Fruit fly (Drosophila melanogaster) whole organism, embryonic: ENCODE data around the gene Sbf.

Experiments
- Ada2b ChIP-seq: fragments of 200-800 bp; sonication (Bioruptor generic); IDR thresholded peaks from 2 replicates; pipeline ENCODE4 v1.3.6; 2022; ENCODE audit warnings: missing biosample characterization, missing genetic modification characterization
- Bdp1 ChIP-seq: fragments of 200-800 bp; sonication (Bioruptor generic); optimal IDR thresholded peaks from 3 replicates; lab custom pipeline; 2016; ENCODE audit warnings: missing biosample characterization, missing genetic modification characterization
- CG10147 ChIP-seq: fragments of 200-800 bp; sonication (Bioruptor generic); optimal IDR thresholded peaks from 2 replicates; lab custom pipeline; 2019; ENCODE audit warnings: missing biosample characterization, mild to moderate bottlenecking, missing genetic modification characterization, moderate library complexity
- CG10431 ChIP-seq: fragments of 200-800 bp; sonication (Bioruptor generic); optimal IDR thresholded peaks from 3 replicates; lab custom pipeline; 2018; ENCODE audit warnings: missing biosample characterization, mild to moderate bottlenecking, missing genetic modification characterization
- CG10959 ChIP-seq: fragments of 200-800 bp; sonication (Bioruptor generic); IDR thresholded peaks from 2 replicates; pipeline ENCODE4 v1.3.6; 2022; ENCODE audit warnings: missing biosample characterization, missing genetic modification characterization
- CG12744 ChIP-seq: fragments of 200-800 bp; sonication (Bioruptor generic); optimal IDR thresholded peaks from 2 replicates; lab custom pipeline; 2016; ENCODE audit warnings: missing biosample characterization, missing genetic modification characterization
- CG15479 ChIP-seq: fragments of 200-800 bp; sonication (Bioruptor generic); optimal IDR thresholded peaks from 3 replicates; lab custom pipeline; 2019; ENCODE audit warnings: missing biosample characterization, mild to moderate bottlenecking, missing genetic modification characterization, moderate library complexity
- CG16779 ChIP-seq: fragments of 200-800 bp; sonication (Bioruptor generic); IDR thresholded peaks from 2 replicates; pipeline ENCODE4 v1.3.6; 2022; ENCODE audit warnings: missing biosample characterization, missing genetic modification characterization
- CG33557 ChIP-seq: fragments of 200-800 bp; sonication (Bioruptor generic); optimal IDR thresholded peaks from 2 replicates; lab custom pipeline; 2019; ENCODE audit warnings: missing biosample characterization, mild to moderate bottlenecking, missing genetic modification characterization, moderate library complexity
- CG4730 ChIP-seq: fragments of 200-800 bp; sonication (Bioruptor generic); IDR thresholded peaks from 2 replicates; pipeline ENCODE4 v1.3.6; 2022; ENCODE audit warnings: missing biosample characterization, missing genetic modification characterization
- CG5953 ChIP-seq: fragments of 200-800 bp; sonication (Bioruptor generic); IDR thresholded peaks from 2 replicates; pipeline ENCODE4 v1.3.6; 2022; ENCODE audit warnings: missing biosample characterization, missing genetic modification characterization
- CG6175 ChIP-seq: fragments of 200-800 bp; sonication (Bioruptor generic); IDR thresholded peaks from 3 replicates; pipeline ENCODE4 v1.3.6; 2022; ENCODE audit warnings: missing biosample characterization, missing genetic modification characterization
- CG6854 ChIP-seq: fragments of 200-800 bp; sonication (Bioruptor generic); optimal IDR thresholded peaks from 3 replicates; lab custom pipeline; 2017; ENCODE audit warnings: missing biosample characterization, mild to moderate bottlenecking, missing genetic modification characterization
- CG7271 ChIP-seq: fragments of 200-800 bp; sonication (Bioruptor generic); optimal IDR thresholded peaks from 2 replicates; lab custom pipeline; 2018; ENCODE audit warnings: missing biosample characterization, mild to moderate bottlenecking, missing genetic modification characterization, moderate library complexity
- CG7786 ChIP-seq: fragments of 200-800 bp; sonication (Bioruptor generic); optimal IDR thresholded peaks from 2 replicates; lab custom pipeline; 2016; ENCODE audit warnings: missing biosample characterization, missing genetic modification characterization
- CG8478 ChIP-seq: fragments of >200 bp; optimal IDR thresholded peaks from 2 replicates; lab custom pipeline; 2018
- CG8765 ChIP-seq: fragments of 200-800 bp; sonication (Bioruptor generic); IDR thresholded peaks from 2 replicates; pipeline ENCODE4 v1.3.6; 2022; ENCODE audit warnings: missing biosample characterization, missing genetic modification characterization
- CkIIα-i1 ChIP-seq: fragments of 200-800 bp; sonication (Bioruptor generic); IDR thresholded peaks from 2 replicates; pipeline ENCODE4 v1.3.6; 2022; ENCODE audit warnings: missing biosample characterization, missing genetic modification characterization
- Doc2 ChIP-seq: fragments of 200-800 bp; sonication (Bioruptor generic); IDR thresholded peaks from 2 replicates; pipeline ENCODE4 v1.3.6; 2022; ENCODE audit warnings: missing biosample characterization, missing genetic modification characterization
- Dp ChIP-seq: fragments of 200-800 bp; sonication (Bioruptor generic); optimal IDR thresholded peaks from 2 replicates; lab custom pipeline; 2018; ENCODE audit warnings: missing biosample characterization, mild to moderate bottlenecking, missing genetic modification characterization, moderate library complexity
- Elba2 ChIP-seq: fragments of 200-800 bp; sonication (Bioruptor generic); optimal IDR thresholded peaks from 3 replicates; lab custom pipeline; 2016; ENCODE audit warnings: missing biosample characterization, missing genetic modification characterization
- H15 ChIP-seq: fragments of 200-800 bp; sonication (Bioruptor generic); IDR thresholded peaks from 3 replicates; pipeline ENCODE4 v1.3.6; 2022; ENCODE audit warnings: missing biosample characterization, missing genetic modification characterization
- HLH4C ChIP-seq: fragments of 200-800 bp; sonication (Bioruptor generic); IDR thresholded peaks from 3 replicates; pipeline ENCODE4 v1.3.6; 2022; ENCODE audit warnings: missing biosample characterization, missing genetic modification characterization; ENCODE audit not compliant: partially characterized antibody
- Opbp ChIP-seq: fragments of 200-800 bp; sonication (Bioruptor generic); IDR thresholded peaks from 3 replicates; pipeline ENCODE4 v1.3.6; 2022; ENCODE audit warnings: missing biosample characterization, missing genetic modification characterization; ENCODE audit not compliant: partially characterized antibody
- amos ChIP-seq: fragments of 200-800 bp; sonication (Bioruptor generic); IDR thresholded peaks from 2 replicates; pipeline ENCODE4 v1.3.6; 2022; ENCODE audit warnings: missing biosample characterization, missing genetic modification characterization; ENCODE audit not compliant: partially characterized antibody
- ash1 ChIP-seq: fragments of 200-800 bp; sonication (Bioruptor generic); optimal IDR thresholded peaks from 2 replicates; lab custom pipeline; 2018; ENCODE audit warnings: missing biosample characterization, mild to moderate bottlenecking, missing genetic modification characterization
- bbx ChIP-seq: fragments of 200-800 bp; sonication (Bioruptor generic); IDR thresholded peaks from 2 replicates; pipeline ENCODE4 v1.3.6; 2022; ENCODE audit warnings: missing biosample characterization, missing genetic modification characterization; ENCODE audit not compliant: partially characterized antibody
- br ChIP-seq: fragments of >200 bp; optimal IDR thresholded peaks from 2 replicates; lab custom pipeline; 2017
- chm ChIP-seq: fragments of 200-800 bp; sonication (Bioruptor generic); IDR thresholded peaks from 2 replicates; pipeline ENCODE4 v1.3.6; 2022; ENCODE audit warnings: missing biosample characterization, missing genetic modification characterization
- corto ChIP-seq: fragments of 200-800 bp; sonication (Bioruptor generic); optimal IDR thresholded peaks from 2 replicates; lab custom pipeline; 2016; ENCODE audit warnings: missing biosample characterization, mild to moderate bottlenecking, missing genetic modification characterization, moderate library complexity
- cwo ChIP-seq: fragments of 200-800 bp; sonication (Bioruptor generic); optimal IDR thresholded peaks from 3 replicates; lab custom pipeline; 2017; ENCODE audit warnings: missing biosample characterization, missing genetic modification characterization, mild to moderate bottlenecking, moderate library complexity, missing genetic modification reagents
- danr ChIP-seq: fragments of 200-800 bp; sonication (Bioruptor generic); IDR thresholded peaks from 2 replicates; pipeline ENCODE4 v1.3.6; 2022; ENCODE audit warnings: missing biosample characterization, missing genetic modification characterization
- eve ChIP-seq, 2 experiments: fragments of >200 bp; optimal IDR thresholded peaks; 2 replicates each; lab custom pipeline; 2017; ENCODE audit warnings: missing biosample characterization in 2 of 2, missing genetic modification characterization in 2 of 2
- ewg ChIP-seq: fragments of 200-800 bp; sonication (Bioruptor generic); optimal IDR thresholded peaks from 3 replicates; lab custom pipeline; 2017; ENCODE audit warnings: mild to moderate bottlenecking, missing biosample characterization, missing genetic modification reagents, missing genetic modification characterization
- grau ChIP-seq: fragments of 200-800 bp; optimal IDR thresholded peaks from 3 replicates; lab custom pipeline; 2019; ENCODE audit warnings: missing biosample characterization, mild to moderate bottlenecking, missing genetic modification characterization, moderate library complexity
- kah ChIP-seq: fragments of 200-800 bp; sonication (Bioruptor generic); optimal IDR thresholded peaks from 2 replicates; lab custom pipeline; 2018; ENCODE audit warnings: missing biosample characterization, mild to moderate bottlenecking, missing genetic modification characterization
- ken ChIP-seq: fragments of 200-800 bp; sonication (Bioruptor generic); IDR thresholded peaks from 3 replicates; pipeline ENCODE4 v1.3.6; 2022; ENCODE audit warnings: missing biosample characterization, missing genetic modification characterization
- lab ChIP-seq: fragments of 200-800 bp; sonication (Bioruptor generic); optimal IDR thresholded peaks from 3 replicates; lab custom pipeline; 2017; ENCODE audit warnings: missing biosample characterization, missing genetic modification characterization, mild to moderate bottlenecking, moderate library complexity, missing genetic modification reagents
- mirr ChIP-seq: fragments of 200-800 bp; sonication (Bioruptor generic); optimal IDR thresholded peaks from 3 replicates; lab custom pipeline; 2018; ENCODE audit warnings: missing biosample characterization, mild to moderate bottlenecking, missing genetic modification characterization
- odd ChIP-seq: fragments of 200-800 bp; sonication (Bioruptor generic); optimal IDR thresholded peaks from 2 replicates; lab custom pipeline; 2017; ENCODE audit warnings: missing biosample characterization, mild to moderate bottlenecking, missing genetic modification characterization
- prd ChIP-seq, 3 experiments: fragments of >200 bp in 2 of 3; fragments of 200-800 bp in 1 of 3; sonication (Bioruptor generic) in 1 of 3; optimal IDR thresholded peaks in 2 of 3; IDR thresholded peaks in 1 of 3; 2 replicates in 2 of 3; 3 replicates in 1 of 3; pipeline versions ENCODE4 v1.3.6 to Lab custom; 2017 to 2022; ENCODE audit warnings: missing biosample characterization in 1 of 3, missing genetic modification characterization in 1 of 3
- sna ChIP-seq: fragments of 200-800 bp; sonication (Bioruptor generic); IDR thresholded peaks from 2 replicates; pipeline ENCODE4 v1.3.6; 2022; ENCODE audit warnings: missing biosample characterization, missing genetic modification characterization; ENCODE audit not compliant: partially characterized antibody
- sob ChIP-seq: fragments of 200-800 bp; sonication (Bioruptor generic); IDR thresholded peaks from 2 replicates; pipeline ENCODE4 v1.3.6; 2022; ENCODE audit warnings: missing biosample characterization, missing genetic modification characterization
- sug ChIP-seq: fragments of 200-800 bp; optimal IDR thresholded peaks from 2 replicates; lab custom pipeline; 2019; ENCODE audit warnings: missing biosample characterization, mild to moderate bottlenecking, missing genetic modification characterization, moderate library complexity
- trem ChIP-seq: fragments of 200-800 bp; optimal IDR thresholded peaks from 3 replicates; lab custom pipeline; 2019; ENCODE audit warnings: missing biosample characterization, mild to moderate bottlenecking, missing genetic modification characterization, moderate library complexity
- trh ChIP-seq: fragments of 200-800 bp; sonication (Bioruptor generic); optimal IDR thresholded peaks from 2 replicates; lab custom pipeline; 2016; ENCODE audit warnings: missing biosample characterization, missing genetic modification characterization
- ttk ChIP-seq: fragments of 200-800 bp; sonication (Bioruptor generic); IDR thresholded peaks from 2 replicates; pipeline ENCODE4 v2.1.2; 2022; ENCODE audit warnings: missing biosample characterization, missing genetic modification characterization
- twi ChIP-seq: fragments of 200-800 bp; optimal IDR thresholded peaks from 2 replicates; lab custom pipeline; 2019; ENCODE audit warnings: missing biosample characterization, mild to moderate bottlenecking, missing genetic modification characterization, moderate library complexity
- zf30C ChIP-seq: fragments of 200-800 bp; sonication (Bioruptor generic); optimal IDR thresholded peaks from 3 replicates; lab custom pipeline; 2018; ENCODE audit warnings: missing biosample characterization, mild to moderate bottlenecking, missing genetic modification characterization
- zfh2 ChIP-seq: fragments of 200-800 bp; sonication (Bioruptor generic); optimal IDR thresholded peaks from 2 replicates; lab custom pipeline; 2016; ENCODE audit warnings: missing biosample characterization, missing genetic modification characterization

Gene Sbf

dm6 chr3R:11778879-11779278 is 17.9 kb downstream of the Sbf start (continued):
- TF ChIP-seq H15 (GFP tag; lab: Robert Waterston, UW) (no peak), CG7271 (tag; lab: Kevin White, UChicago) (no peak), CG16779 (GFP tag; lab: Robert Waterston, UW) (0 out of 2 replicates have a peak, but pooled peaks have one; percentile 35), grau (tag; lab: Kevin White, UChicago) (no peak), HLH4C (GFP tag; lab: Robert Waterston, UW) (no peak), chm (GFP tag; lab: Robert Waterston, UW) (no peak), trh (no peak), CG33557 (GFP tag; lab: Kevin White, UChicago) (no peak), danr (GFP tag; lab: Robert Waterston, UW) (no peak), ttk (GFP tag; lab: Robert Waterston, UW) (peak; percentile 48; the same call in 1 of the 2 replicates), CG8765 (GFP tag; lab: Robert Waterston, UW) (peak; percentile 49; the same call in 1 of the 2 replicates), Ada2b (no peak), ken (GFP tag; lab: Robert Waterston, UW) (no peak), CG7786 (GFP tag; lab: Kevin White, UChicago) (no peak), Dp (GFP tag; lab: Kevin White, UChicago) (no peak), CG10959 (GFP tag; lab: Robert Waterston, UW) (0 out of 2 replicates have a peak, but pooled peaks have one; percentile 14), cwo (GFP tag; lab: Kevin White, UChicago) (no peak), br (no peak), lab (no peak), CG10431 (GFP tag; lab: Kevin White, UChicago) (no peak), ewg (no peak), trem (tag; lab: Kevin White, UChicago) (no peak), CG12744 (GFP tag; lab: Kevin White, UChicago) (no peak), corto (GFP tag; lab: Kevin White, UChicago) (no peak), ash1 (no peak), prd (optimal IDR thresholded peaks at IDR 0.05; lab: Kevin White, UChicago) (no peak), prd (GFP tag; IDR thresholded peaks at IDR 0.05; lab: Robert Waterston, UW) (peak; percentile 26; the same call in 1 of the 3 replicates), CG6854 (GFP tag; lab: Kevin White, UChicago) (no peak), CkIIα-i1 (GFP tag; lab: Robert Waterston, UW) (no peak), Doc2 (GFP tag; lab: Robert Waterston, UW) (no peak), amos (peak; percentile 25; the same call in 1 of the 2 replicates), twi (tag; lab: Kevin White, UChicago) (no peak), bbx (GFP tag; lab: Robert Waterston, UW) (0 out of 2 replicates have a peak, but pooled peaks have one; percentile 20), sob (no peak), Opbp (GFP tag; lab: Robert Waterston, UW) (peak; percentile 34; the same call in 1 of the 3 replicates), sug (tag; lab: Kevin White, UChicago) (no peak), CG4730 (GFP tag; lab: Robert Waterston, UW) (0 out of 2 replicates have a peak, but pooled peaks have one; percentile 5), CG8478 (no peak), zfh2 (GFP tag; lab: Kevin White, UChicago) (no peak), Elba2 (no peak), CG15479 (GFP tag; lab: Kevin White, UChicago) (peak; percentile 98), eve (GFP tag; optimal IDR thresholded peaks at IDR 0.05; lab: Kevin White, UChicago) (no peak), kah (GFP tag; lab: Kevin White, UChicago) (no peak), sna (GFP tag; lab: Robert Waterston, UW) (0 out of 2 replicates have a peak, but pooled peaks have one; percentile 20), odd (GFP tag; lab: Kevin White, UChicago) (no peak), Bdp1 (GFP tag; lab: Kevin White, UChicago) (no peak), CG6175 (GFP tag; lab: Robert Waterston, UW) (0 out of 3 replicates have a peak, but pooled peaks have one; percentile 9), mirr (GFP tag; lab: Kevin White, UChicago) (no peak), CG10147 (GFP tag; lab: Kevin White, UChicago) (no peak), zf30C (no peak), CG5953 (0 out of 2 replicates have a peak, but pooled peaks have one; percentile 43)
